Fruit fly (Drosophila melanogaster) whole organism, embryonic: Measurements from ENCODE around the gene Drice.

Source experiments
- CG1602 ChIP-seq: fragments of 200-800 bp; sonication (Bioruptor generic); optimal IDR thresholded peaks from 3 replicates; lab custom pipeline; 2016; ENCODE audit warnings: missing biosample characterization, missing genetic modification characterization
- CG3995 ChIP-seq: fragments of 200-800 bp; sonication (Bioruptor generic); optimal IDR thresholded peaks from 3 replicates; lab custom pipeline; 2016; ENCODE audit warnings: missing biosample characterization, missing genetic modification characterization
- Spps ChIP-seq: fragments of 200-800 bp; sonication (Bioruptor generic); optimal IDR thresholded peaks from 2 replicates; lab custom pipeline; 2018; ENCODE audit warnings: missing biosample characterization, mild to moderate bottlenecking, missing genetic modification characterization
- slou ChIP-seq: fragments of 200-800 bp; sonication (Bioruptor generic); optimal IDR thresholded peaks from 3 replicates; lab custom pipeline; 2016; ENCODE audit warnings: missing biosample characterization, missing genetic modification characterization

dm6 chr3R:29777213-29777612 is 22.2 kb upstream of the Drice start:
- TF ChIP-seq CG1602 (GFP tag; lab: Kevin White, UChicago): no peak
- TF ChIP-seq Spps (tag; lab: Kevin White, UChicago): no peak
- no peak for TF ChIP-seq CG3995 (GFP tag; lab: Kevin White, UChicago)
- no peak for TF ChIP-seq slou (GFP tag; lab: Kevin White, UChicago)
